Worm (Caenorhabditis elegans) whole organism, midembryonic: ENCODE measurements around the gene C18G1.6.

ENCODE experiments used
- T22C8.4 ChIP-seq: fragments of 200-800 bp; sonication (Bioruptor generic); IDR thresholded peaks from 2 replicates; pipeline ENCODE4 v1.3.6; 2022; ENCODE audit warnings: missing genetic modification characterization, missing compliant biosample characterization
- cog-1 ChIP-seq: sonication (generic microtip); optimal IDR thresholded peaks from 2 replicates; lab custom pipeline; 2016; ENCODE audit warnings: missing genetic modification characterization, missing compliant biosample characterization
- flt-1 ChIP-seq: fragments of 200-800 bp; sonication (Bioruptor generic); IDR thresholded peaks from 2 replicates; pipeline ENCODE4 v1.3.6; 2022; ENCODE audit warnings: missing genetic modification characterization, missing compliant biosample characterization
- klf-2 ChIP-seq: fragments of 200-800 bp; sonication (Bioruptor generic); conservative IDR thresholded peaks from 2 replicates; pipeline ENCODE4 v1.3.6; 2022; ENCODE audit warnings: missing genetic modification reagents, missing genetic modification characterization, missing compliant biosample characterization
- med-1 ChIP-seq: sonication (generic microtip); optimal IDR thresholded peaks from 2 replicates; lab custom pipeline; 2017; ENCODE audit warnings: missing genetic modification characterization, mild to moderate bottlenecking, missing compliant biosample characterization, antibody characterized with exemption, missing genetic modification reagents; ENCODE audit not compliant: insufficient read depth
- ref-1 ChIP-seq: fragments of 200-800 bp; sonication (Bioruptor generic); conservative IDR thresholded peaks from 2 replicates; pipeline ENCODE4 v1.3.6; 2022; ENCODE audit warnings: missing genetic modification reagents, missing genetic modification characterization, missing compliant biosample characterization
- tab-1 ChIP-seq: fragments of 200-800 bp; sonication (Bioruptor generic); IDR thresholded peaks from 2 replicates; pipeline ENCODE4 v1.3.6; 2022; ENCODE audit warnings: missing genetic modification characterization, missing compliant biosample characterization
- ztf-23 ChIP-seq: fragments of 200-800 bp; sonication (Bioruptor generic); IDR thresholded peaks from 2 replicates; pipeline ENCODE4 v1.3.6; 2022; ENCODE audit warnings: missing genetic modification reagents, missing genetic modification characterization, missing compliant biosample characterization
- ztf-29 ChIP-seq: fragments of 200-800 bp; sonication (Bioruptor generic); IDR thresholded peaks from 2 replicates; pipeline ENCODE4 v1.3.6; 2022; ENCODE audit warnings: missing genetic modification reagents, missing genetic modification characterization, missing compliant biosample characterization

The C18G1.6 gene

ce11 chrV:4788823-4789222 lies 38.4 kb downstream of the C18G1.6 start, which contains the start of gene R02F11.10:
R02F11.10 (plus strand) TSS chrV:4789123.
- TF ChIP-seq med-1 (GFP tag; lab: Kevin White, UChicago) = no peak
- no peak for TF ChIP-seq cog-1
- no peak for TF ChIP-seq tab-1
- no peak for TF ChIP-seq ztf-23 (GFP tag; lab: Robert Waterston, UW)
- no peak for TF ChIP-seq ref-1 (GFP tag; lab: Robert Waterston, UW)
- no peak for TF ChIP-seq klf-2 (GFP tag; lab: Robert Waterston, UW)
- no peak for TF ChIP-seq T22C8.4 (GFP tag; lab: Robert Waterston, UW)
- TF ChIP-seq flt-1 = no peak
- no peak for TF ChIP-seq ztf-29 (GFP tag; lab: Robert Waterston, UW)

ce11 chrV:4790368-4790767 lies 40.0 kb downstream of the C18G1.6 start, which contains the start of gene R02F11.12:
R02F11.12 (plus strand) TSS chrV:4790668.
- TF ChIP-seq cog-1 (no peak), flt-1 (no peak), klf-2 (GFP tag; lab: Robert Waterston, UW) (no peak), ztf-29 (GFP tag; lab: Robert Waterston, UW) (no peak), ref-1 (GFP tag; lab: Robert Waterston, UW) (no peak), tab-1 (no peak), ztf-23 (GFP tag; lab: Robert Waterston, UW) (no peak), med-1 (GFP tag; lab: Kevin White, UChicago) (no peak), T22C8.4 (GFP tag; lab: Robert Waterston, UW) (no peak)

DNA sequence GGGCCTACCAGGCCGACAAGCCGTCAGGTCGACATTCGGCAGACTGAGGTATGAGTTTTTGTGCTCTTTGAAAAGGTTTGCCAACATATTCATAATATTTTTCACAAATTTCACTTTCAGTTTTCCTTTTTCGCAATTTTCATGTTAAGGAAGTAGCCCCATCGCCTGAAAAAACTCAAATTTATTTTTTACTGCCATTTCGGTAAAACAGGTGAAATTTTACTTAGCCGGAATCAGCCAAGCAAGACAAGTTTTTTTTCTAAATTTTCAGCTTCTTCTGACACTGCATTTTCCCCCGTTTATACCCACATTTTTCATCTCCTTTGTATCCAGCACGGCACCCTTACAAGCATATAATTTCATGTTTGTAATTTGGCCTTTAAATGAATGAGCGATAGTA lies 41.2 kb downstream of the C18G1.6 start, which contains the start of gene R02F11.11:
Gene R02F11.11 (plus strand): TSS at position 301 of the 400 bp plus-strand sequence.
- TF ChIP-seq ztf-23 (GFP tag; lab: Robert Waterston, UW) = no peak
- TF ChIP-seq cog-1 = no peak
- TF ChIP-seq med-1 (GFP tag; lab: Kevin White, UChicago) = no peak
- no peak for TF ChIP-seq tab-1
- TF ChIP-seq flt-1 = no peak
- TF ChIP-seq T22C8.4 (GFP tag; lab: Robert Waterston, UW) = no peak
- TF ChIP-seq klf-2 (GFP tag; lab: Robert Waterston, UW) = no peak
- TF ChIP-seq ref-1 (GFP tag; lab: Robert Waterston, UW) = no peak
- TF ChIP-seq ztf-29 (GFP tag; lab: Robert Waterston, UW) = no peak

DNA sequence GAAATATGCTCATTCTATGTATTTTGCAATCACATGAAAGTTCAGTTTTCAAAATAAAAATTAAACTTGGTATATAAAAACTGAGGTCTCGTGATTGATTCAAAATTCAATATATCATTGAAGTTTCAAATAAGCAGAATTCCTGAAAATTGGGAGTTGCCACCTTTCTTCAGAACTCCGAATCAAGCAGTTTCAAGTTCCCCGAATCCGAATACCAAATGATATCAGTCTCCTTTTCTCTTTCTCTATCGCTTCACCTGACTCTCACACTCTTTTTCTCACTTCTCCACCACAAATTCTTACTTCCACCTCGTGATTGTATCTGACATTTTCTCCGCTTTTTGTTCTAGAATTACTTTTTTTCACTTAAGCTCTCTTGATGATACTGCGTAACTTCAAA lies 43.9 kb downstream of the C18G1.6 start, which contains the start of gene R02F11.2:
Gene R02F11.2 (plus strand): TSS at position 292 of the 400 bp plus-strand sequence.
- TF ChIP-seq T22C8.4 (GFP tag; lab: Robert Waterston, UW) (no peak), klf-2 (GFP tag; lab: Robert Waterston, UW) (no peak), tab-1 (no peak), ref-1 (GFP tag; lab: Robert Waterston, UW) (no peak), flt-1 (no peak), cog-1 (no peak), med-1 (GFP tag; lab: Kevin White, UChicago) (no peak), ztf-29 (GFP tag; lab: Robert Waterston, UW) (no peak), ztf-23 (GFP tag; lab: Robert Waterston, UW) (no peak)

DNA sequence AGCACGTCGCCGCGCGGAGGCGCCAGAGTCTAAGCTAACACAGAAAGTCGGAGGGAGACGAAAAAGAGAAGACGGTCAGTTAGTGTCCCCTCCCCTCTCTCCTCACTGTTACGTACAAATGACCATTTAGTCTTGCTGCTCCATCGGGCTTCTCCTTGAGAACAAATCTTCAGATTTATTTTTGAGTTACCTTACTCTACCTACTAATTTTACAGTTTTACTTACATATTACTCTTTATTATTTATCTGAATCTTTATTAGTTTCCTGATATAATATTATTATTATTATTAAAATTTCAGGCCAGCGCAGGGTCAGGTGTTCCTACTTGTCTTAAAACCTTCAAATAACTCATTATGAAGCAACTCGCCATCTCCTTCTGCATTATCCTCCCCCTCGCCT lies 50.4 kb downstream of the C18G1.6 start, which contains the start of gene R02F11.1:
Gene R02F11.1 (plus strand): TSS at position 301 of the 400 bp plus-strand sequence.
- no peak for TF ChIP-seq T22C8.4 (GFP tag; lab: Robert Waterston, UW)
- TF ChIP-seq ztf-29 (GFP tag; lab: Robert Waterston, UW) = no peak
- no peak for TF ChIP-seq flt-1
- TF ChIP-seq klf-2 (GFP tag; lab: Robert Waterston, UW) = no peak
- TF ChIP-seq tab-1 = no peak
- no peak for TF ChIP-seq cog-1
- no peak for TF ChIP-seq med-1 (GFP tag; lab: Kevin White, UChicago)
- TF ChIP-seq ztf-23 (GFP tag; lab: Robert Waterston, UW) = no peak
- no peak for TF ChIP-seq ref-1 (GFP tag; lab: Robert Waterston, UW)

ce11 chrV:4801943-4802342 lies 51.5 kb downstream of the C18G1.6 start:
- no peak for TF ChIP-seq cog-1
- no peak for TF ChIP-seq med-1 (GFP tag; lab: Kevin White, UChicago)
- no peak for TF ChIP-seq ztf-23 (GFP tag; lab: Robert Waterston, UW)
- TF ChIP-seq flt-1 = no peak
- TF ChIP-seq T22C8.4 (GFP tag; lab: Robert Waterston, UW) = no peak
